Fruit fly (Drosophila melanogaster): Measurements from ENCODE around the gene mRpL12.
A peak's percentile ranks its signal among the peaks of the same experiment; 100 is the strongest.

Gene mRpL12

DNA sequence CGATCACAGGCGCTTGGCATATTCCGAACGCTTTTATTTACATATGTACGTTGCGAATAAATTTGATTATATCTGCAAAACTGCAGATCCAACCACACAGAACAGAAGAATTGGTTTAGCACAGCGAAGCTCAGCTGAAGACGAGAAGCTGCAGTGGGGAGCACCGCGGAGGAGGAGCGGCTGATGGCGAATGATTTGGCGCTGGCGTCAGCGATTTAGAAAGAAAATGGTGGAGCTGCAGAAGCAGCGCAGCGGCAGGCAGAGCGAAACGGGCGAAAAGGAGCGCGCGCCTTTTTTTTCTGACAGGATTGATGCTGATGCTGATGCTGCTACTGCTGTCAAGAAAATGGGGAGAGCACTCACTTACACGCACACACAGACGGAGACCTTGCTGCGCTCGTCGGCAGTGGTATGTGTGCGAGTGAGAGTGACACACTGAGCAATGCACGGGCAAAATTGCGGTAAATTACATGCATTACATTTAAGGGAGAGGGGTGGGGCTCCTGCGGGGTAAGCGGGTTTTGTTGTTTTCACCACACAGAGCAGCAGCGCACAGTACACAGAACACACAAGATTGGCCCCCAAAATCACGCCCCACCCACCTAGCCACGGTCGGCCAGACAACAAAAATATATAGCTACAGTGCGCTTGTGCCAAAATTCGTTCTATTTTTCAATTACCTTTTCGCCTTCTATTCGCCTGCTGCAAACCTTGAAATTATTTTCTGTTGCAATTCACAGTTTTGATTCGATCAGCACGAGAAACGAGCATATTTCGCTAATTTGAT is 40.5 kb downstream of the mRpL12 start:
- TF ChIP-seq CG4496 (GFP tag; IDR thresholded peaks at IDR 0.05) (no peak; the same call in none of the 3 replicates), Ets98B (GFP tag; IDR thresholded peaks at IDR 0.05) (peak; percentile 43; the same call in 1 of the 2 replicates), CG15710 (tag; optimal IDR thresholded peaks at IDR 0.05) (no peak), CG32121 (GFP tag; IDR thresholded peaks at IDR 0.05) (peak; percentile 22; the same call in 1 of the 2 replicates), Pif1B (GFP tag; optimal IDR thresholded peaks at IDR 0.05) (no peak), EcR (GFP tag; optimal IDR thresholded peaks at IDR 0.05) (peak; percentile 23), rn (GFP tag; IDR thresholded peaks at IDR 0.05) (no peak), Snoo (tag; optimal IDR thresholded peaks at IDR 0.05) (no peak), CG14655 (GFP tag; optimal IDR thresholded peaks at IDR 0.05) (no peak), CG13204 (GFP tag; optimal IDR thresholded peaks at IDR 0.05) (peak; percentile 85), D1 (tag; optimal IDR thresholded peaks at IDR 0.05) (no peak), CG8159 (tag; optimal IDR thresholded peaks at IDR 0.05) (no peak)

DNA sequence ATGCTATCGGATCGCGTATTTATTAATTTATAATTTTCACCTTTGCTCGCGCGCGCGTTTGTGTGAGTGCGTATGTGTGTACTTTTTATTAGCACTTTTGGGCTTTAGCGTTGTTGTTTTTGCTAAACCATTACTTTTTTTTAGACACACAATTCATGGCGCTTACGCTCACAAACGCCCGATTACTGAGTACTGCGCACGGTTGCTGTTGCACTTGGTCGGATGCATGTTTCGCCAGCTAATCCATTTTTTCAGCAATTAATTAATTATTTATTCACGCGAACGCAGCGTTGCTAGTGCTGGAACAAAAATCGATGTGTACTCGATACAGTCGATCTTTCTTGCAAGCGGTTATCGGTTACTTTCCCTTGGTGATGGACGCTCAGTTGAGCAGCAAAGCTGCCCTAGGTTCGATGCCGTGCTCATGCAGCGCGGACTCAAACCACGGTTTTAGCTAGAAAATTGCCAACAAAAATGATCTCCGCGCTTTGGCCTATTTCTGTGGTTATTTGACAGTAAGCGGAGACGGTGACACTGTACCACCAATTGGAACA is 41.2 kb downstream of the mRpL12 start, which contains the start of the genes smg and CG5087:
smg (minus strand) TSS at position 304 of the 554 bp plus-strand sequence.
CG5087 (plus strand) TSS at position 499 of the 554 bp plus-strand sequence.
- TF ChIP-seq rn (GFP tag; IDR thresholded peaks at IDR 0.05) (0 out of 2 replicates have a peak, but pooled peaks have one; percentile 10), CG32121 (GFP tag; IDR thresholded peaks at IDR 0.05) (peak; percentile 22; the same call in 1 of the 2 replicates), CG8301 (tag; optimal IDR thresholded peaks at IDR 0.05) (no peak)

DNA sequence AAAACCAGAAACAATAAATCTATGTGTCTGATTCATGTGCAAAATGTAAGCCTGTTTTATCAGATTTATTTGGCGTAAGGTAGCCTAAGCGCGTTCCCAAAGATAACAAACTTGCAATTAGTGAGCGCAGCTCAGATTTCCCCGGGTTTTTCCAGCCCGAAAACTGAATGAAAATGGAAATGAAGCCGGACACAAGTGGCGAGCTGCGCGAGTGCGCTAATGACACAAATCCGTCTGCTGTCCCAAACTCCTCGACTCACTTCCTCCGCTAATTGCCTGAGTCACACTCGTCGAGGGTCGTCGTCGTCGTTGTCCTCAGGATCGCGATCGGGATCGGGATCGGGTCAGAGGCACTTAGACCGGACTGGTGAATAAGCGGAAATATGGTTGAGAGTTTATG is 45.9 kb downstream of the mRpL12 start:
- TF ChIP-seq CG14655 (GFP tag; optimal IDR thresholded peaks at IDR 0.05), result no peak
- TF ChIP-seq CG13204 (GFP tag; optimal IDR thresholded peaks at IDR 0.05), result no peak
- no peak for TF ChIP-seq fd96Ca (GFP tag; IDR thresholded peaks at IDR 0.05)
- TF ChIP-seq CG15710 (tag; optimal IDR thresholded peaks at IDR 0.05), result no peak
- no peak for TF ChIP-seq CG32121 (GFP tag; IDR thresholded peaks at IDR 0.05)
- no peak for TF ChIP-seq CG9948 (tag; optimal IDR thresholded peaks at IDR 0.05)
- no peak for TF ChIP-seq EcR (GFP tag; optimal IDR thresholded peaks at IDR 0.05)
- TF ChIP-seq Pif1A (GFP tag; optimal IDR thresholded peaks at IDR 0.05), result no peak
- no peak for TF ChIP-seq gl (tag; optimal IDR thresholded peaks at IDR 0.05)
- TF ChIP-seq CG4496 (GFP tag; IDR thresholded peaks at IDR 0.05), result no peak
- no peak for TF ChIP-seq D1 (tag; optimal IDR thresholded peaks at IDR 0.05)
- TF ChIP-seq rn (GFP tag; IDR thresholded peaks at IDR 0.05), result no peak
- TF ChIP-seq CG8301 (tag; optimal IDR thresholded peaks at IDR 0.05), result no peak
- TF ChIP-seq CG34367 (tag; optimal IDR thresholded peaks at IDR 0.05), result no peak
- no peak for TF ChIP-seq Snoo (tag; optimal IDR thresholded peaks at IDR 0.05)
- TF ChIP-seq Ets98B (GFP tag; IDR thresholded peaks at IDR 0.05), result no peak
- no peak for TF ChIP-seq CG17806 (tag; optimal IDR thresholded peaks at IDR 0.05)
- no peak for TF ChIP-seq CG10348 (GFP tag; IDR thresholded peaks at IDR 0.05)
- no peak for TF ChIP-seq Pif1B (GFP tag; optimal IDR thresholded peaks at IDR 0.05)

DNA sequence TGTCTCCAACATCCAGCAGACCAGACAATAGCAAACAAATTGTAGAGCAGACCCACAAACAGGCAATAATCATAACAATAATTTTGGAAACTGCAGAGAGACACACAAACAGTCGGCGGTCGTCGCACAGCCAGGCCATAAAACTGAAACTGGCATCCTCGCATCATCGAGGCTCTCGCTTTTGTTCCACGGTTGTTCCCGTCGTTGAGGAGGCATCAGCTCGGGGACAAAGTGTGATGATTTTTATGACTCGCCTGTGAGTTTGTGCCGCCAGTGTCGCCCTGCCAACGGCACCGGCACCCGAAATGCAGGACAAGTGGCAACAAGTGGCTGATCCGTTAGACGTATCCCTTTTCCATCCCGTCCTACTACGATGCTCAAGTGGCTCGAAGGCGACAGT is 46.8 kb downstream of the mRpL12 start:
- no peak for TF ChIP-seq CG14655 (GFP tag; optimal IDR thresholded peaks at IDR 0.05)
- TF ChIP-seq Snoo (tag; optimal IDR thresholded peaks at IDR 0.05), result no peak
- TF ChIP-seq CG13204 (GFP tag; optimal IDR thresholded peaks at IDR 0.05), result no peak
- no peak for TF ChIP-seq CG12605 (GFP tag; IDR thresholded peaks at IDR 0.05)
- no peak for TF ChIP-seq Pif1A (GFP tag; optimal IDR thresholded peaks at IDR 0.05)

DNA sequence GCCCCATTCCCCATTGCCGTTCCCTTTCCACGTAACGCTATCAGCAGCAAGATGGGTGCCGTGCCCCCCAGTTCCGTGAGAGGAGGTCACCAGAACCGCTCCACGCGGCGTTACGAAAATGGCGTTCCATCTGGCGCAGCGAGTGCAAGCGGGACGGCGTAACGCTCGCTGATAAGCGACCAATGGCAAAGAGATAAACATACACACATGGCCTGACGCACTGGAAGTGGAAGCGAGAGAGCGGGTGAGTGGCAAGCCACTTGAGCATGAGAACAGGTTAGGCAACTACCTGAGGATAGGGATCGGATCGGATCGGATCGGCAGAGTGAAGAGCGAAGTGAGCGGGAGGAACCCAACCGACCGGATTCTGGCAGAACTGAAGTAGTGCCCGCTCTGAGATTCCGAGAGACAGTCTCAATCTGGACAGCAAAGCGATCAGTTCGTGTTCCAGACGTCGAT is 48.2 kb downstream of the mRpL12 start, which contains the start of gene Doc3:
Doc3 (plus strand) TSS at position 409 of the 459 bp plus-strand sequence.
- TF ChIP-seq EcR (GFP tag; optimal IDR thresholded peaks at IDR 0.05) (peak; percentile 70), Snoo (tag; optimal IDR thresholded peaks at IDR 0.05) (no peak), CG4496 (GFP tag; IDR thresholded peaks at IDR 0.05) (0 out of 3 replicates have a peak, but pooled peaks have one; percentile 25), CG9948 (tag; optimal IDR thresholded peaks at IDR 0.05) (no peak), fd96Ca (GFP tag; IDR thresholded peaks at IDR 0.05) (no peak), CG32121 (GFP tag; IDR thresholded peaks at IDR 0.05) (no peak), gl (tag; optimal IDR thresholded peaks at IDR 0.05) (peak; percentile 6), CG17806 (tag; optimal IDR thresholded peaks at IDR 0.05) (no peak), Ets98B (GFP tag; IDR thresholded peaks at IDR 0.05) (0 out of 2 replicates have a peak, but pooled peaks have one; percentile 22), rn (GFP tag; IDR thresholded peaks at IDR 0.05) (no peak), CG13204 (GFP tag; optimal IDR thresholded peaks at IDR 0.05) (peak; percentile 38), D1 (tag; optimal IDR thresholded peaks at IDR 0.05) (no peak), CG8301 (tag; optimal IDR thresholded peaks at IDR 0.05) (no peak)

All from whole organism, pupa.